Worm (Caenorhabditis elegans) whole organism, young adult: Measurements from ENCODE around the gene Y47D3B.4.

Experiments used
- D2030.7 ChIP-seq: fragments of 200-800 bp; sonication (Bioruptor generic); IDR thresholded peaks from 2 replicates; pipeline ENCODE4 v1.3.6; 2022; ENCODE audit warnings: missing genetic modification reagents, missing genetic modification characterization, missing compliant biosample characterization
- Y67H2A.10 ChIP-seq: fragments of 200-800 bp; sonication (Bioruptor generic); conservative IDR thresholded peaks from 2 replicates; pipeline ENCODE4 v1.3.6; 2022; ENCODE audit warnings: missing genetic modification reagents, missing genetic modification characterization, missing compliant biosample characterization
- cebp-1 ChIP-seq, 2 experiments: fragments of 200-800 bp in 1 of 2; sonication (Bioruptor generic) in 1 of 2; sonication (generic microtip) in 1 of 2; IDR thresholded peaks in 1 of 2; optimal IDR thresholded peaks in 1 of 2; 2 replicates each; pipeline versions ENCODE4 v1.3.6 to Lab custom; 2017 to 2022; ENCODE audit warnings: missing compliant biosample characterization in 2 of 2, missing genetic modification characterization in 2 of 2, mild to moderate bottlenecking in 1 of 2, missing genetic modification reagents in 1 of 2, moderate library complexity in 1 of 2
- pbrm-1 ChIP-seq: fragments of 200-800 bp; sonication (Bioruptor generic); IDR thresholded peaks from 2 replicates; pipeline ENCODE4 v1.3.6; 2022; ENCODE audit warnings: missing genetic modification reagents, missing genetic modification characterization, missing compliant biosample characterization

ce11 chrIII:11443408-11443994 is 38.4 kb downstream of the Y47D3B.4 start:
- TF ChIP-seq cebp-1 (GFP tag; IDR thresholded peaks at IDR 0.05; lab: Robert Waterston, UW), result no peak
- peak; percentile 64 for TF ChIP-seq cebp-1 (tag; optimal IDR thresholded peaks at IDR 0.05; lab: Kevin White, UChicago)
- no peak for TF ChIP-seq pbrm-1
- no peak for TF ChIP-seq D2030.7 (GFP tag; lab: Robert Waterston, UW)
- TF ChIP-seq Y67H2A.10 (GFP tag; lab: Robert Waterston, UW), result no peak
